Fruit fly (Drosophila melanogaster) whole organism, embryonic: Measurements from ENCODE around the gene bun.

ENCODE experiments used
- CG10274 ChIP-seq: fragments of 200-800 bp; sonication (Bioruptor generic); optimal IDR thresholded peaks from 3 replicates; lab custom pipeline; 2017; ENCODE audit warnings: missing biosample characterization, mild to moderate bottlenecking, missing genetic modification characterization
- CG10321 ChIP-seq: fragments of 200-800 bp; sonication (Bioruptor generic); IDR thresholded peaks from 2 replicates; pipeline ENCODE4 v1.3.6; 2022; ENCODE audit warnings: missing biosample characterization, missing genetic modification characterization
- CG11560 ChIP-seq: fragments of 200-800 bp; sonication (Bioruptor generic); IDR thresholded peaks from 3 replicates; pipeline ENCODE4 v1.3.6; 2022; ENCODE audit warnings: missing biosample characterization, missing genetic modification characterization
- CG12071 ChIP-seq: fragments of 200-800 bp; sonication (Bioruptor generic); optimal IDR thresholded peaks from 3 replicates; lab custom pipeline; 2018; ENCODE audit warnings: missing biosample characterization, mild to moderate bottlenecking, missing genetic modification characterization
- CG13287 ChIP-seq: fragments of 200-800 bp; sonication (Bioruptor generic); IDR thresholded peaks from 2 replicates; pipeline ENCODE4 v1.3.6; 2022; ENCODE audit warnings: missing biosample characterization, missing genetic modification characterization; ENCODE audit not compliant: partially characterized antibody
- CG14014 ChIP-seq: fragments of 200-800 bp; sonication (Bioruptor generic); IDR thresholded peaks from 2 replicates; pipeline ENCODE4 v1.3.6; 2022; ENCODE audit warnings: missing biosample characterization, missing genetic modification characterization
- CG14965 ChIP-seq: fragments of 200-800 bp; sonication (Bioruptor generic); optimal IDR thresholded peaks from 2 replicates; lab custom pipeline; 2016; ENCODE audit warnings: missing biosample characterization, missing genetic modification characterization, borderline replicate concordance
- CG15479 ChIP-seq: fragments of 200-800 bp; sonication (Bioruptor generic); optimal IDR thresholded peaks from 3 replicates; lab custom pipeline; 2019; ENCODE audit warnings: missing biosample characterization, mild to moderate bottlenecking, missing genetic modification characterization, moderate library complexity
- CG16863 ChIP-seq: fragments of 200-800 bp; sonication (Bioruptor generic); optimal IDR thresholded peaks from 3 replicates; lab custom pipeline; 2016; ENCODE audit warnings: missing biosample characterization, missing genetic modification characterization
- CG17385 ChIP-seq: fragments of 200-800 bp; sonication (Bioruptor generic); optimal IDR thresholded peaks from 3 replicates; lab custom pipeline; 2018; ENCODE audit warnings: missing biosample characterization, mild to moderate bottlenecking, missing genetic modification characterization
- CG3065 ChIP-seq: fragments of 200-800 bp; sonication (Bioruptor generic); optimal IDR thresholded peaks from 2 replicates; lab custom pipeline; 2016; ENCODE audit warnings: missing biosample characterization, missing genetic modification characterization
- CG9817 ChIP-seq: fragments of 200-800 bp; sonication (Bioruptor generic); optimal IDR thresholded peaks from 2 replicates; lab custom pipeline; 2018; ENCODE audit warnings: missing biosample characterization, mild to moderate bottlenecking, missing genetic modification characterization, moderate library complexity
- CHES-1-like ChIP-seq: fragments of 200-800 bp; sonication (Bioruptor generic); optimal IDR thresholded peaks from 2 replicates; lab custom pipeline; 2016; ENCODE audit warnings: missing biosample characterization, missing genetic modification characterization
- D19B ChIP-seq: fragments of 200-800 bp; sonication (Bioruptor generic); optimal IDR thresholded peaks from 2 replicates; lab custom pipeline; 2017; ENCODE audit warnings: missing biosample characterization, mild to moderate bottlenecking, missing genetic modification characterization
- Dbx ChIP-seq: fragments of 200-800 bp; sonication (Bioruptor generic); IDR thresholded peaks from 3 replicates; pipeline ENCODE4 v1.3.6; 2022; ENCODE audit warnings: missing biosample characterization, missing genetic modification characterization
- Dll ChIP-seq: fragments of 200-800 bp; sonication (Bioruptor generic); IDR thresholded peaks from 4 replicates; pipeline ENCODE4 v1.3.6; 2022; ENCODE audit warnings: missing biosample characterization, missing genetic modification characterization; ENCODE audit not compliant: partially characterized antibody
- E2f2 ChIP-seq: fragments of 200-800 bp; sonication (Bioruptor generic); IDR thresholded peaks from 2 replicates; pipeline ENCODE4 v1.3.6; 2022; ENCODE audit warnings: missing biosample characterization, missing genetic modification characterization
- Elba2 ChIP-seq: fragments of 200-800 bp; sonication (Bioruptor generic); optimal IDR thresholded peaks from 3 replicates; lab custom pipeline; 2016; ENCODE audit warnings: missing biosample characterization, missing genetic modification characterization
- Fer1 ChIP-seq: fragments of 200-800 bp; sonication (Bioruptor generic); optimal IDR thresholded peaks from 2 replicates; lab custom pipeline; 2017; ENCODE audit warnings: missing biosample characterization, mild to moderate bottlenecking, missing genetic modification characterization
- Fer3 ChIP-seq: fragments of 200-800 bp; sonication (Bioruptor generic); optimal IDR thresholded peaks from 2 replicates; lab custom pipeline; 2018; ENCODE audit warnings: missing biosample characterization, mild to moderate bottlenecking, missing genetic modification characterization, moderate library complexity
- Gug ChIP-seq: fragments of 200-800 bp; sonication (Bioruptor generic); IDR thresholded peaks from 4 replicates; pipeline ENCODE4 v1.3.6; 2022; ENCODE audit warnings: missing biosample characterization, missing genetic modification characterization
- Hey ChIP-seq: fragments of 200-800 bp; sonication (Bioruptor generic); optimal IDR thresholded peaks from 3 replicates; lab custom pipeline; 2018; ENCODE audit warnings: missing biosample characterization, mild to moderate bottlenecking, missing genetic modification characterization
- MBD-R2 ChIP-seq: fragments of 200-800 bp; sonication (Bioruptor generic); IDR thresholded peaks from 2 replicates; pipeline ENCODE4 v1.3.6; 2022; ENCODE audit warnings: missing biosample characterization, missing genetic modification characterization
- NFAT ChIP-seq: fragments of 200-800 bp; sonication (Bioruptor generic); IDR thresholded peaks from 2 replicates; pipeline ENCODE4 v1.3.6; 2022; ENCODE audit warnings: missing biosample characterization, missing genetic modification characterization
- Oaz ChIP-seq: fragments of 200-800 bp; sonication (Bioruptor generic); IDR thresholded peaks from 2 replicates; pipeline ENCODE4 v1.3.6; 2022; ENCODE audit warnings: missing biosample characterization, missing genetic modification characterization
- Trl ChIP-seq, 3 experiments: fragments of >200 bp in 2 of 3; fragments of 200-800 bp in 1 of 3; sonication (Bioruptor generic) in 1 of 3; optimal IDR thresholded peaks; 2 replicates in 1 of 3; 3 replicates in 2 of 3; lab custom pipeline; 2016 to 2017; ENCODE audit warnings: missing biosample characterization in 1 of 3, missing genetic modification characterization in 1 of 3
- ara ChIP-seq: fragments of 200-800 bp; sonication (Bioruptor generic); IDR thresholded peaks from 2 replicates; pipeline ENCODE4 v1.3.6; 2022; ENCODE audit warnings: missing biosample characterization, missing genetic modification characterization
- az2 ChIP-seq: fragments of 200-800 bp; sonication (Bioruptor generic); optimal IDR thresholded peaks from 3 replicates; lab custom pipeline; 2016; ENCODE audit warnings: missing biosample characterization, missing genetic modification characterization
- cas ChIP-seq: fragments of 200-800 bp; sonication (Bioruptor generic); IDR thresholded peaks from 2 replicates; pipeline ENCODE4 v1.3.6; 2022; ENCODE audit warnings: missing biosample characterization, missing genetic modification characterization
- cg ChIP-seq: fragments of 200-800 bp; sonication (Bioruptor generic); optimal IDR thresholded peaks from 3 replicates; lab custom pipeline; 2019; ENCODE audit warnings: missing biosample characterization, mild to moderate bottlenecking, missing genetic modification characterization, moderate library complexity
- corto ChIP-seq: fragments of 200-800 bp; sonication (Bioruptor generic); optimal IDR thresholded peaks from 2 replicates; lab custom pipeline; 2016; ENCODE audit warnings: missing biosample characterization, mild to moderate bottlenecking, missing genetic modification characterization, moderate library complexity
- crol ChIP-seq: fragments of 200-800 bp; sonication (Bioruptor generic); IDR thresholded peaks from 2 replicates; pipeline ENCODE4 v1.3.6; 2022; ENCODE audit warnings: missing biosample characterization, missing genetic modification characterization
- gro ChIP-seq: fragments of 200-800 bp; sonication (Bioruptor generic); optimal IDR thresholded peaks from 2 replicates; lab custom pipeline; 2016; ENCODE audit warnings: missing biosample characterization, missing genetic modification characterization
- ind ChIP-seq: fragments of 200-800 bp; sonication (Bioruptor generic); optimal IDR thresholded peaks from 3 replicates; lab custom pipeline; 2016; ENCODE audit warnings: missing biosample characterization, missing genetic modification characterization
- kah ChIP-seq: fragments of 200-800 bp; sonication (Bioruptor generic); optimal IDR thresholded peaks from 2 replicates; lab custom pipeline; 2018; ENCODE audit warnings: missing biosample characterization, mild to moderate bottlenecking, missing genetic modification characterization
- lbe ChIP-seq: fragments of 200-800 bp; sonication (Bioruptor generic); optimal IDR thresholded peaks from 2 replicates; lab custom pipeline; 2016; ENCODE audit warnings: missing biosample characterization, mild to moderate bottlenecking, missing genetic modification characterization
- nau ChIP-seq: fragments of 200-800 bp; sonication (Bioruptor generic); optimal IDR thresholded peaks from 3 replicates; lab custom pipeline; 2017; ENCODE audit warnings: missing biosample characterization, mild to moderate bottlenecking, missing genetic modification characterization, missing genetic modification reagents
- pan ChIP-seq, 4 experiments: fragments of >200 bp in 3 of 4; fragments of 200-800 bp in 1 of 4; sonication (Bioruptor generic) in 1 of 4; optimal IDR thresholded peaks in 3 of 4; IDR thresholded peaks in 1 of 4; 2 replicates each; pipeline versions ENCODE4 v1.3.6 to Lab custom; 2017 to 2022; ENCODE audit warnings: missing biosample characterization in 2 of 4, missing genetic modification characterization in 2 of 4, mixed read lengths in 1 of 4
- phol ChIP-seq: fragments of 200-800 bp; sonication (Bioruptor generic); optimal IDR thresholded peaks from 3 replicates; lab custom pipeline; 2018; ENCODE audit warnings: missing biosample characterization, mild to moderate bottlenecking, missing genetic modification characterization, moderate library complexity
- rib ChIP-seq: fragments of 200-800 bp; sonication (Bioruptor generic); IDR thresholded peaks from 2 replicates; pipeline ENCODE4 v1.3.6; 2022; ENCODE audit warnings: missing biosample characterization, missing genetic modification characterization
- ro ChIP-seq: fragments of 200-800 bp; sonication (Bioruptor generic); IDR thresholded peaks from 2 replicates; pipeline ENCODE4 v1.3.6; 2022; ENCODE audit warnings: missing biosample characterization, missing genetic modification characterization
- sd ChIP-seq: fragments of 200-800 bp; sonication (Bioruptor generic); optimal IDR thresholded peaks from 3 replicates; lab custom pipeline; 2018; ENCODE audit warnings: missing biosample characterization, mild to moderate bottlenecking, missing genetic modification characterization, moderate library complexity
- so ChIP-seq: fragments of 200-800 bp; sonication (Bioruptor generic); IDR thresholded peaks from 3 replicates; pipeline ENCODE4 v1.3.6; 2022; ENCODE audit warnings: missing biosample characterization, missing genetic modification characterization
- sob ChIP-seq: fragments of 200-800 bp; sonication (Bioruptor generic); IDR thresholded peaks from 2 replicates; pipeline ENCODE4 v1.3.6; 2022; ENCODE audit warnings: missing biosample characterization, missing genetic modification characterization
- sr ChIP-seq: fragments of 200-800 bp; sonication (Bioruptor generic); IDR thresholded peaks from 3 replicates; pipeline ENCODE4 v1.3.6; 2022; ENCODE audit warnings: missing biosample characterization, missing genetic modification characterization
- tup ChIP-seq: fragments of 200-800 bp; sonication (Bioruptor generic); optimal IDR thresholded peaks from 2 replicates; lab custom pipeline; 2016; ENCODE audit warnings: missing biosample characterization, mild to moderate bottlenecking, missing genetic modification characterization, moderate library complexity
- vvl ChIP-seq: fragments of 200-800 bp; sonication (Bioruptor generic); IDR thresholded peaks from 2 replicates; pipeline ENCODE4 v1.3.6; 2022; ENCODE audit warnings: missing biosample characterization, missing genetic modification characterization
- zen2 ChIP-seq: fragments of 200-800 bp; sonication (Bioruptor generic); IDR thresholded peaks from 3 replicates; pipeline ENCODE4 v1.3.6; 2022; ENCODE audit warnings: missing biosample characterization, missing genetic modification characterization; ENCODE audit not compliant: partially characterized antibody
- zf30C ChIP-seq: fragments of 200-800 bp; sonication (Bioruptor generic); optimal IDR thresholded peaks from 3 replicates; lab custom pipeline; 2018; ENCODE audit warnings: missing biosample characterization, mild to moderate bottlenecking, missing genetic modification characterization

The bun gene

dm6 chr2L:12543107-12543615, 3.2 kb downstream of the bun start (continued):
- TF ChIP-seq Fer1 (GFP tag; lab: Kevin White, UChicago) (peak; percentile 22), CG10321 (GFP tag; lab: Robert Waterston, UW) (0 out of 2 replicates have a peak, but pooled peaks have one; percentile 5), CG15479 (GFP tag; lab: Kevin White, UChicago) (peak; percentile 8), gro (GFP tag; lab: Kevin White, UChicago) (no peak), Gug (GFP tag; lab: Robert Waterston, UW) (no peak), Trl (optimal IDR thresholded peaks at IDR 0.05; lab: Kevin White, UChicago) (peak; percentile 89 to 92), Trl (GFP tag; optimal IDR thresholded peaks at IDR 0.05; lab: Kevin White, UChicago) (no peak), Dbx (0 out of 3 replicates have a peak, but pooled peaks have one; percentile 12), CG12071 (no peak), CG14014 (GFP tag; lab: Robert Waterston, UW) (no peak), Fer3 (tag; lab: Kevin White, UChicago) (no peak), so (GFP tag; lab: Robert Waterston, UW) (peak; percentile 36; the same call in 1 of the 3 replicates), ind (no peak), cas (GFP tag; lab: Robert Waterston, UW) (no peak), D19B (GFP tag; lab: Kevin White, UChicago) (no peak), CG14965 (GFP tag; lab: Kevin White, UChicago) (no peak), CG13287 (GFP tag; lab: Robert Waterston, UW) (peak; percentile 51), lbe (GFP tag; lab: Kevin White, UChicago) (peak; percentile 15), corto (GFP tag; lab: Kevin White, UChicago) (peak; percentile 17), zen2 (GFP tag; lab: Robert Waterston, UW) (peak; percentile 60; the same call in 2 of the 3 replicates), CG3065 (GFP tag; lab: Kevin White, UChicago) (no peak), nau (GFP tag; lab: Kevin White, UChicago) (peak; percentile 62), vvl (peak; percentile 33; the same call in 1 of the 2 replicates), MBD-R2 (GFP tag; lab: Robert Waterston, UW) (no peak), sr (GFP tag; lab: Robert Waterston, UW) (peak; percentile 99), phol (tag; lab: Kevin White, UChicago) (no peak), rib (GFP tag; lab: Robert Waterston, UW) (no peak; the same call in 1 of the 2 replicates), ro (no peak), E2f2 (no peak), Elba2 (GFP tag; lab: Kevin White, UChicago) (no peak), NFAT (GFP tag; lab: Robert Waterston, UW) (peak; percentile 21; the same call in 1 of the 2 replicates), Oaz (GFP tag; lab: Robert Waterston, UW) (no peak), sd (tag; lab: Kevin White, UChicago) (peak; percentile 98), CG17385 (GFP tag; lab: Kevin White, UChicago) (peak; percentile 53), CG10274 (no peak), pan (optimal IDR thresholded peaks at IDR 0.05; lab: Kevin White, UChicago) (no peak), pan (GFP tag; optimal IDR thresholded peaks at IDR 0.05 in 1 of 2, IDR thresholded peaks at IDR 0.05 in 1 of 2) (peak in 1 of 2 experiments; percentile 11), tup (GFP tag; lab: Kevin White, UChicago) (no peak), Dll (GFP tag; lab: Robert Waterston, UW) (peak; percentile 60; the same call in 2 of the 4 replicates), zf30C (GFP tag; lab: Kevin White, UChicago) (peak; percentile 63), ara (GFP tag; lab: Robert Waterston, UW) (no peak), sob (GFP tag; lab: Robert Waterston, UW) (no peak), CG9817 (tag; lab: Kevin White, UChicago) (no peak), kah (GFP tag; lab: Kevin White, UChicago) (peak; percentile 10), cg (GFP tag; lab: Kevin White, UChicago) (peak; percentile 51), CG16863 (GFP tag; lab: Kevin White, UChicago) (no peak), CHES-1-like (GFP tag; lab: Kevin White, UChicago) (no peak), CG11560 (tag; lab: Robert Waterston, UW) (no peak), Hey (tag; lab: Kevin White, UChicago) (no peak), az2 (GFP tag; lab: Kevin White, UChicago) (no peak), crol (peak; percentile 98)
